Fruit fly (Drosophila melanogaster) whole organism, embryonic: Measurements from ENCODE around the gene nAChRalpha6.

Source experiments
- ATbp ChIP-seq: fragments of 200-800 bp; sonication (Bioruptor generic); optimal IDR thresholded peaks from 2 replicates; lab custom pipeline; 2017; ENCODE audit warnings: missing biosample characterization, mild to moderate bottlenecking, missing genetic modification characterization, missing genetic modification reagents
- CG10565 ChIP-seq: fragments of 200-800 bp; sonication (Bioruptor generic); optimal IDR thresholded peaks from 3 replicates; lab custom pipeline; 2016; ENCODE audit warnings: missing biosample characterization, mild to moderate bottlenecking, missing genetic modification characterization
- CG10654 ChIP-seq: fragments of 200-800 bp; sonication (Bioruptor generic); optimal IDR thresholded peaks from 2 replicates; lab custom pipeline; 2016; ENCODE audit warnings: missing biosample characterization, missing genetic modification characterization
- CG12299 ChIP-seq: fragments of 200-800 bp; sonication (Bioruptor generic); optimal IDR thresholded peaks from 2 replicates; lab custom pipeline; 2018; ENCODE audit warnings: missing biosample characterization, mild to moderate bottlenecking, missing genetic modification characterization
- CG15269 ChIP-seq: fragments of 200-800 bp; sonication (Bioruptor generic); optimal IDR thresholded peaks from 2 replicates; lab custom pipeline; 2018; ENCODE audit warnings: missing biosample characterization, mild to moderate bottlenecking, missing genetic modification characterization, moderate library complexity
- CG16813 ChIP-seq: fragments of 200-800 bp; sonication (Bioruptor generic); IDR thresholded peaks from 3 replicates; pipeline ENCODE4 v1.3.6; 2022; ENCODE audit warnings: missing biosample characterization, missing genetic modification characterization; ENCODE audit not compliant: partially characterized antibody
- CG18262 ChIP-seq: fragments of 200-800 bp; optimal IDR thresholded peaks from 3 replicates; lab custom pipeline; 2019; ENCODE audit warnings: missing biosample characterization, mild to moderate bottlenecking, missing genetic modification characterization, moderate library complexity
- CG18599 ChIP-seq: fragments of 200-800 bp; sonication (Bioruptor generic); optimal IDR thresholded peaks from 3 replicates; lab custom pipeline; 2017; ENCODE audit warnings: missing biosample characterization, missing genetic modification characterization, mild to moderate bottlenecking, moderate library complexity, missing genetic modification reagents
- CG31441 ChIP-seq: fragments of 200-800 bp; sonication (Bioruptor generic); IDR thresholded peaks from 2 replicates; pipeline ENCODE4 v1.3.6; 2022; ENCODE audit warnings: missing biosample characterization, missing genetic modification characterization
- CG4282 ChIP-seq: fragments of 200-800 bp; sonication (Bioruptor generic); optimal IDR thresholded peaks from 2 replicates; lab custom pipeline; 2016; ENCODE audit warnings: missing biosample characterization, missing genetic modification characterization
- CG4360 ChIP-seq: fragments of 200-800 bp; sonication (Bioruptor generic); IDR thresholded peaks from 2 replicates; pipeline ENCODE4 v1.3.6; 2022; ENCODE audit warnings: missing biosample characterization, missing genetic modification characterization
- CG4730 ChIP-seq: fragments of 200-800 bp; sonication (Bioruptor generic); IDR thresholded peaks from 2 replicates; pipeline ENCODE4 v1.3.6; 2022; ENCODE audit warnings: missing biosample characterization, missing genetic modification characterization
- CG5953 ChIP-seq: fragments of 200-800 bp; sonication (Bioruptor generic); IDR thresholded peaks from 2 replicates; pipeline ENCODE4 v1.3.6; 2022; ENCODE audit warnings: missing biosample characterization, missing genetic modification characterization
- CG6654 ChIP-seq: fragments of 200-800 bp; sonication (Bioruptor generic); optimal IDR thresholded peaks from 2 replicates; lab custom pipeline; 2017; ENCODE audit warnings: missing biosample characterization, mild to moderate bottlenecking, missing genetic modification characterization
- CG7357 ChIP-seq: fragments of 200-800 bp; sonication (Bioruptor generic); IDR thresholded peaks from 3 replicates; pipeline ENCODE4 v1.3.6; 2022; ENCODE audit warnings: missing biosample characterization, missing genetic modification characterization
- CG8478 ChIP-seq: fragments of >200 bp; optimal IDR thresholded peaks from 2 replicates; lab custom pipeline; 2018
- Dip3 ChIP-seq: fragments of 200-800 bp; sonication (Bioruptor generic); optimal IDR thresholded peaks from 3 replicates; lab custom pipeline; 2016; ENCODE audit warnings: missing biosample characterization, missing genetic modification characterization
- Dll ChIP-seq: fragments of 200-800 bp; sonication (Bioruptor generic); IDR thresholded peaks from 4 replicates; pipeline ENCODE4 v1.3.6; 2022; ENCODE audit warnings: missing biosample characterization, missing genetic modification characterization; ENCODE audit not compliant: partially characterized antibody
- ERR ChIP-seq: fragments of 200-800 bp; sonication (Bioruptor generic); optimal IDR thresholded peaks from 2 replicates; lab custom pipeline; 2016; ENCODE audit warnings: missing biosample characterization, missing genetic modification characterization
- HLH54F ChIP-seq: fragments of 200-800 bp; sonication (Bioruptor generic); optimal IDR thresholded peaks from 3 replicates; lab custom pipeline; 2016; ENCODE audit warnings: missing biosample characterization, missing genetic modification characterization
- HLHmδ ChIP-seq: fragments of 200-800 bp; sonication (Bioruptor generic); optimal IDR thresholded peaks from 2 replicates; lab custom pipeline; 2018; ENCODE audit warnings: missing biosample characterization, mild to moderate bottlenecking, missing genetic modification characterization, moderate library complexity
- Jarid2 ChIP-seq: fragments of 200-800 bp; sonication (Bioruptor generic); optimal IDR thresholded peaks from 3 replicates; lab custom pipeline; 2017; ENCODE audit warnings: mild to moderate bottlenecking, missing biosample characterization, missing genetic modification reagents, missing genetic modification characterization
- Lhr ChIP-seq: fragments of 200-800 bp; sonication (Bioruptor generic); optimal IDR thresholded peaks from 3 replicates; lab custom pipeline; 2017; ENCODE audit warnings: mild to moderate bottlenecking, missing biosample characterization, missing genetic modification reagents, missing genetic modification characterization
- Lim3 ChIP-seq: fragments of 200-800 bp; sonication (Bioruptor generic); IDR thresholded peaks from 2 replicates; pipeline ENCODE4 v1.3.6; 2022; ENCODE audit warnings: missing biosample characterization, missing genetic modification characterization
- Mad ChIP-seq: fragments of 200-800 bp; sonication (Bioruptor generic); optimal IDR thresholded peaks from 2 replicates; lab custom pipeline; 2016; ENCODE audit warnings: missing biosample characterization, missing genetic modification characterization
- NC2α ChIP-seq: fragments of 200-800 bp; sonication (Bioruptor generic); optimal IDR thresholded peaks from 2 replicates; lab custom pipeline; 2016; ENCODE audit warnings: missing biosample characterization, missing genetic modification characterization
- NK7.1 ChIP-seq: fragments of 200-800 bp; sonication (Bioruptor generic); optimal IDR thresholded peaks from 3 replicates; lab custom pipeline; 2016; ENCODE audit warnings: missing biosample characterization, missing genetic modification characterization
- Six4 ChIP-seq: fragments of 200-800 bp; sonication (Bioruptor generic); optimal IDR thresholded peaks from 2 replicates; lab custom pipeline; 2016; ENCODE audit warnings: missing biosample characterization, missing genetic modification characterization
- Trl ChIP-seq, 3 experiments: fragments of >200 bp in 2 of 3; fragments of 200-800 bp in 1 of 3; sonication (Bioruptor generic) in 1 of 3; optimal IDR thresholded peaks; 2 replicates in 1 of 3; 3 replicates in 2 of 3; lab custom pipeline; 2016 to 2017; ENCODE audit warnings: missing biosample characterization in 1 of 3, missing genetic modification characterization in 1 of 3
- Xrp1 ChIP-seq: fragments of 200-800 bp; sonication (Bioruptor generic); IDR thresholded peaks from 2 replicates; pipeline ENCODE4 v1.3.6; 2022; ENCODE audit warnings: missing biosample characterization, missing genetic modification characterization
- aop ChIP-seq: fragments of 200-800 bp; sonication (Bioruptor generic); IDR thresholded peaks from 2 replicates; pipeline ENCODE4 v1.3.6; 2022; ENCODE audit warnings: missing biosample characterization, missing genetic modification characterization
- bigmax ChIP-seq: fragments of 200-800 bp; sonication (Bioruptor generic); optimal IDR thresholded peaks from 2 replicates; lab custom pipeline; 2018; ENCODE audit warnings: missing biosample characterization, mild to moderate bottlenecking, missing genetic modification characterization
- bsh ChIP-seq, 2 experiments: fragments of 200-800 bp; sonication (Bioruptor generic); optimal IDR thresholded peaks; 2 replicates each; lab custom pipeline; 2017 to 2018; ENCODE audit warnings: mild to moderate bottlenecking in 2 of 2, missing biosample characterization in 2 of 2, missing genetic modification characterization in 2 of 2, moderate library complexity in 1 of 2
- corto ChIP-seq: fragments of 200-800 bp; sonication (Bioruptor generic); optimal IDR thresholded peaks from 2 replicates; lab custom pipeline; 2016; ENCODE audit warnings: missing biosample characterization, mild to moderate bottlenecking, missing genetic modification characterization, moderate library complexity
- dmrt11E ChIP-seq: fragments of 200-800 bp; sonication (Bioruptor generic); optimal IDR thresholded peaks from 3 replicates; lab custom pipeline; 2018; ENCODE audit warnings: missing biosample characterization, mild to moderate bottlenecking, missing genetic modification characterization, moderate library complexity
- ewg ChIP-seq: fragments of 200-800 bp; sonication (Bioruptor generic); optimal IDR thresholded peaks from 3 replicates; lab custom pipeline; 2017; ENCODE audit warnings: mild to moderate bottlenecking, missing biosample characterization, missing genetic modification reagents, missing genetic modification characterization
- ham ChIP-seq: fragments of 200-800 bp; sonication (Bioruptor generic); IDR thresholded peaks from 2 replicates; pipeline ENCODE4 v1.3.6; 2022; ENCODE audit warnings: missing biosample characterization, missing genetic modification characterization
- inv ChIP-seq: fragments of 200-800 bp; sonication (Bioruptor generic); IDR thresholded peaks from 2 replicates; pipeline ENCODE4 v1.3.6; 2022; ENCODE audit warnings: missing biosample characterization, missing genetic modification characterization; ENCODE audit not compliant: partially characterized antibody
- jigr1 ChIP-seq: fragments of 200-800 bp; sonication (Bioruptor generic); IDR thresholded peaks from 3 replicates; pipeline ENCODE4 v1.3.6; 2022; ENCODE audit warnings: missing biosample characterization, missing genetic modification characterization
- jumu ChIP-seq: fragments of 200-800 bp; sonication (Bioruptor generic); optimal IDR thresholded peaks from 3 replicates; lab custom pipeline; 2016; ENCODE audit warnings: missing biosample characterization, missing genetic modification characterization
- knrl ChIP-seq: fragments of 200-800 bp; sonication (Bioruptor generic); IDR thresholded peaks from 3 replicates; pipeline ENCODE4 v1.3.6; 2022; ENCODE audit warnings: missing biosample characterization, missing genetic modification characterization; ENCODE audit not compliant: partially characterized antibody
- pan ChIP-seq, 4 experiments: fragments of >200 bp in 3 of 4; fragments of 200-800 bp in 1 of 4; sonication (Bioruptor generic) in 1 of 4; optimal IDR thresholded peaks in 3 of 4; IDR thresholded peaks in 1 of 4; 2 replicates each; pipeline versions ENCODE4 v1.3.6 to Lab custom; 2017 to 2022; ENCODE audit warnings: missing biosample characterization in 2 of 4, missing genetic modification characterization in 2 of 4, mixed read lengths in 1 of 4
- ranshi ChIP-seq: fragments of 200-800 bp; sonication (Bioruptor generic); IDR thresholded peaks from 2 replicates; pipeline ENCODE4 v1.3.6; 2022; ENCODE audit warnings: missing biosample characterization, missing genetic modification characterization
- repo ChIP-seq: fragments of 200-800 bp; sonication (Bioruptor generic); optimal IDR thresholded peaks from 2 replicates; lab custom pipeline; 2016; ENCODE audit warnings: missing biosample characterization, missing genetic modification characterization
- row ChIP-seq: fragments of 200-800 bp; sonication (Bioruptor generic); IDR thresholded peaks from 3 replicates; pipeline ENCODE4 v1.3.6; 2022; ENCODE audit warnings: missing biosample characterization, missing genetic modification characterization
- schlank ChIP-seq: fragments of 200-800 bp; sonication (Bioruptor generic); optimal IDR thresholded peaks from 2 replicates; lab custom pipeline; 2018; ENCODE audit warnings: missing biosample characterization, mild to moderate bottlenecking, missing genetic modification characterization
- shn ChIP-seq: fragments of 200-800 bp; sonication (Bioruptor generic); optimal IDR thresholded peaks from 3 replicates; lab custom pipeline; 2016; ENCODE audit warnings: missing biosample characterization, missing genetic modification characterization
- stc ChIP-seq: fragments of 200-800 bp; sonication (Bioruptor generic); IDR thresholded peaks from 2 replicates; pipeline ENCODE4 v1.3.6; 2022; ENCODE audit warnings: missing biosample characterization, missing genetic modification characterization
- trem ChIP-seq: fragments of 200-800 bp; optimal IDR thresholded peaks from 3 replicates; lab custom pipeline; 2019; ENCODE audit warnings: missing biosample characterization, mild to moderate bottlenecking, missing genetic modification characterization, moderate library complexity
- zen2 ChIP-seq: fragments of 200-800 bp; sonication (Bioruptor generic); IDR thresholded peaks from 3 replicates; pipeline ENCODE4 v1.3.6; 2022; ENCODE audit warnings: missing biosample characterization, missing genetic modification characterization; ENCODE audit not compliant: partially characterized antibody

nAChRalpha6 gene

DNA sequence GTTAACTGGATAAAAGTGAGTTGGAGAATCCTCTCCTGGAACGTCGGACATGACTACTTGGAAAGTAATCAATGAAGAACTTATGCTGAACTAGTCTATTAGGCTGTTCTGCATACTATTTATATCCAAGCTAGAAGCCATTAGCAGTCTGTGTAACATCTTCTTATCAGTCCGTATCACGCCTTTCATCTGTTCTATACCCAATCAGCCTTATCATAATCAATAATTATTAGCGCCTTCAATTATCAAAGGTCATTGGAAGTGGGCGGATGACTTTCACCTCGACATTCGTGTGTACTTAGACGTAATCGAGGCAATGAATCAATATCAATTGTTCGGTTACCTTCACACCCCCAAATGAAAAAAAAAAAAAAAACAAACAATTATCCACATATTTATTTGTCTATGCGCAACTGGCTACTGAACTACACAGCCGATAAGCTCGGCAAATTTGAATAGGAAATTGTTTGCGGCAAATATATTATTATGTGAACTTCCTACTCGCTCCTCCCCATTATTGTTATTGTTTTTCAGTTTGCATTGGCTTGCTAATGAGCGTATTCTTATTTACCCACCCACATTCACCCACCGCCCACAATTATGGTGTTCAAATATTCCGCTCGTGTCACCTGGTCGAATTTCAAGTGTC, 110.9 kb downstream of the nAChRalpha6 start, which contains the start of the genes ppk11 and ppk16 (continued):
- TF ChIP-seq CG6654, result no peak
- no peak for TF ChIP-seq zen2 (GFP tag; lab: Robert Waterston, UW)
- TF ChIP-seq corto (GFP tag; lab: Kevin White, UChicago), result no peak
- no peak for TF ChIP-seq schlank (tag; lab: Kevin White, UChicago)
- no peak for TF ChIP-seq inv (GFP tag; lab: Robert Waterston, UW)
- no peak for TF ChIP-seq HLHmδ
- no peak for TF ChIP-seq shn (GFP tag; lab: Kevin White, UChicago)
- no peak for TF ChIP-seq CG12299 (tag; lab: Kevin White, UChicago)
- TF ChIP-seq Six4 (GFP tag; lab: Kevin White, UChicago), result no peak
- no peak for TF ChIP-seq NC2α (GFP tag; lab: Kevin White, UChicago)
- TF ChIP-seq HLH54F, result no peak
- no peak for TF ChIP-seq CG8478 (lab: Kevin White, UChicago)
- no peak for TF ChIP-seq CG16813 (GFP tag; lab: Robert Waterston, UW)
- TF ChIP-seq ranshi (GFP tag; lab: Robert Waterston, UW), result no peak
- TF ChIP-seq Lhr, result no peak
- no peak for TF ChIP-seq row (GFP tag; lab: Robert Waterston, UW)
- no peak for TF ChIP-seq jigr1 (GFP tag; lab: Robert Waterston, UW)
- no peak for TF ChIP-seq CG7357
- peak; percentile 12 for TF ChIP-seq CG10654 (GFP tag; lab: Kevin White, UChicago)
- TF ChIP-seq Mad (GFP tag; lab: Kevin White, UChicago), result no peak
- peak in 1 of 2 experiments; percentile 52 for TF ChIP-seq bsh (GFP tag; optimal IDR thresholded peaks at IDR 0.05; lab: Kevin White, UChicago)
- TF ChIP-seq Trl (optimal IDR thresholded peaks at IDR 0.05; lab: Kevin White, UChicago), result no peak
- TF ChIP-seq Trl (GFP tag; optimal IDR thresholded peaks at IDR 0.05; lab: Kevin White, UChicago), result peak; percentile 12
- no peak for TF ChIP-seq jumu (GFP tag; lab: Kevin White, UChicago)
- no peak for TF ChIP-seq ham (GFP tag; lab: Robert Waterston, UW)
- no peak for TF ChIP-seq dmrt11E (tag; lab: Kevin White, UChicago)
- no peak for TF ChIP-seq ewg
- TF ChIP-seq CG18262, result no peak
- TF ChIP-seq bigmax, result no peak
- no peak for TF ChIP-seq CG10565 (GFP tag; lab: Kevin White, UChicago)
- TF ChIP-seq CG15269 (tag; lab: Kevin White, UChicago), result no peak
- TF ChIP-seq CG18599, result peak; percentile 49
- no peak for TF ChIP-seq CG4282 (GFP tag; lab: Kevin White, UChicago)
- no peak for TF ChIP-seq CG31441
- peak; percentile 9 for TF ChIP-seq ATbp (GFP tag; lab: Kevin White, UChicago)
- TF ChIP-seq NK7.1, result peak; percentile 32
- no peak for TF ChIP-seq repo
- peak; percentile 77 for TF ChIP-seq Xrp1 (GFP tag; lab: Robert Waterston, UW)
- TF ChIP-seq CG4730 (GFP tag; lab: Robert Waterston, UW), result no peak
- TF ChIP-seq CG4360, result no peak
- no peak for TF ChIP-seq knrl
- no peak for TF ChIP-seq Dip3 (GFP tag; lab: Kevin White, UChicago)
- no peak for TF ChIP-seq aop (GFP tag; lab: Robert Waterston, UW)
- TF ChIP-seq ERR (GFP tag; lab: Kevin White, UChicago), result no peak
- no peak for TF ChIP-seq trem (tag; lab: Kevin White, UChicago)
- TF ChIP-seq Lim3 (GFP tag; lab: Robert Waterston, UW), result no peak
- TF ChIP-seq CG5953 (GFP tag; lab: Robert Waterston, UW), result no peak
- no peak for TF ChIP-seq Dll (GFP tag; lab: Robert Waterston, UW)
- no peak for TF ChIP-seq Jarid2 (GFP tag; lab: Kevin White, UChicago)
- no peak for TF ChIP-seq pan (optimal IDR thresholded peaks at IDR 0.05; lab: Kevin White, UChicago)
- TF ChIP-seq pan (GFP tag; optimal IDR thresholded peaks at IDR 0.05 in 1 of 2, IDR thresholded peaks at IDR 0.05 in 1 of 2), result no peak
- TF ChIP-seq stc (GFP tag; lab: Robert Waterston, UW), result no peak
